Fruit fly (Drosophila melanogaster) whole organism, embryonic: ENCODE data around the gene Prosbeta2R2.

Experiments
- CG10565 ChIP-seq: fragments of 200-800 bp; sonication (Bioruptor generic); optimal IDR thresholded peaks from 3 replicates; lab custom pipeline; 2016; ENCODE audit warnings: missing biosample characterization, mild to moderate bottlenecking, missing genetic modification characterization
- CG11504 ChIP-seq: fragments of 200-800 bp; sonication (Bioruptor generic); optimal IDR thresholded peaks from 3 replicates; lab custom pipeline; 2019; ENCODE audit warnings: missing biosample characterization, mild to moderate bottlenecking, missing genetic modification characterization, moderate library complexity
- CG11696 ChIP-seq: fragments of 200-800 bp; sonication (Bioruptor generic); IDR thresholded peaks from 2 replicates; pipeline ENCODE4 v1.3.6; 2022; ENCODE audit warnings: missing biosample characterization, missing genetic modification characterization
- CG12155 ChIP-seq: fragments of 200-800 bp; sonication (Bioruptor generic); optimal IDR thresholded peaks from 3 replicates; lab custom pipeline; 2016; ENCODE audit warnings: missing biosample characterization, missing genetic modification characterization
- CG12219 ChIP-seq: fragments of 200-800 bp; sonication (Bioruptor generic); optimal IDR thresholded peaks from 3 replicates; lab custom pipeline; 2018; ENCODE audit warnings: missing biosample characterization, mild to moderate bottlenecking, missing genetic modification characterization
- CG12659 ChIP-seq: fragments of 200-800 bp; sonication (Bioruptor generic); optimal IDR thresholded peaks from 3 replicates; lab custom pipeline; 2017; ENCODE audit warnings: mild to moderate bottlenecking, missing biosample characterization, missing genetic modification reagents, missing genetic modification characterization
- CG13424 ChIP-seq: fragments of 200-800 bp; sonication (Bioruptor generic); optimal IDR thresholded peaks from 2 replicates; lab custom pipeline; 2019; ENCODE audit warnings: missing biosample characterization, mild to moderate bottlenecking, missing genetic modification characterization, moderate library complexity
- CG14710 ChIP-seq: fragments of 200-800 bp; sonication (Bioruptor generic); optimal IDR thresholded peaks from 3 replicates; lab custom pipeline; 2019; ENCODE audit warnings: missing biosample characterization, mild to moderate bottlenecking, missing genetic modification characterization, moderate library complexity
- CG17568 ChIP-seq: fragments of 200-800 bp; sonication (Bioruptor generic); optimal IDR thresholded peaks from 2 replicates; lab custom pipeline; 2018; ENCODE audit warnings: missing biosample characterization, mild to moderate bottlenecking, missing genetic modification characterization, moderate library complexity
- CG18619 ChIP-seq: fragments of 200-800 bp; sonication (Bioruptor generic); optimal IDR thresholded peaks from 3 replicates; lab custom pipeline; 2017; ENCODE audit warnings: missing biosample characterization, mild to moderate bottlenecking, missing genetic modification characterization
- CG2678 ChIP-seq: fragments of 200-800 bp; sonication (Bioruptor generic); optimal IDR thresholded peaks from 3 replicates; lab custom pipeline; 2019; ENCODE audit warnings: missing biosample characterization, mild to moderate bottlenecking, missing genetic modification characterization, moderate library complexity
- CG32532 ChIP-seq: fragments of 200-800 bp; sonication (Bioruptor generic); IDR thresholded peaks from 2 replicates; pipeline ENCODE4 v1.3.6; 2022; ENCODE audit warnings: missing biosample characterization, missing genetic modification characterization
- CG33557 ChIP-seq: fragments of 200-800 bp; sonication (Bioruptor generic); optimal IDR thresholded peaks from 2 replicates; lab custom pipeline; 2019; ENCODE audit warnings: missing biosample characterization, mild to moderate bottlenecking, missing genetic modification characterization, moderate library complexity
- CG3847 ChIP-seq: fragments of 200-800 bp; sonication (Bioruptor generic); IDR thresholded peaks from 2 replicates; pipeline ENCODE4 v1.3.6; 2022; ENCODE audit warnings: missing biosample characterization, missing genetic modification characterization
- CG3995 ChIP-seq: fragments of 200-800 bp; sonication (Bioruptor generic); optimal IDR thresholded peaks from 3 replicates; lab custom pipeline; 2016; ENCODE audit warnings: missing biosample characterization, missing genetic modification characterization
- CG42726 ChIP-seq: fragments of 200-800 bp; sonication (Bioruptor generic); IDR thresholded peaks from 2 replicates; pipeline ENCODE4 v1.3.6; 2022; ENCODE audit warnings: missing biosample characterization, missing genetic modification characterization; ENCODE audit not compliant: partially characterized antibody
- CG4424 ChIP-seq: fragments of 200-800 bp; sonication (Bioruptor generic); optimal IDR thresholded peaks from 3 replicates; lab custom pipeline; 2016; ENCODE audit warnings: missing biosample characterization, missing genetic modification characterization
- CG5245 ChIP-seq: fragments of 200-800 bp; sonication (Bioruptor generic); optimal IDR thresholded peaks from 3 replicates; lab custom pipeline; 2016; ENCODE audit warnings: missing biosample characterization, missing genetic modification characterization
- CG6854 ChIP-seq: fragments of 200-800 bp; sonication (Bioruptor generic); optimal IDR thresholded peaks from 3 replicates; lab custom pipeline; 2017; ENCODE audit warnings: missing biosample characterization, mild to moderate bottlenecking, missing genetic modification characterization
- CG7372 ChIP-seq: fragments of 200-800 bp; sonication (Bioruptor generic); IDR thresholded peaks from 2 replicates; pipeline ENCODE4 v1.3.6; 2022; ENCODE audit warnings: missing biosample characterization, missing genetic modification characterization
- CG7556 ChIP-seq: fragments of 200-800 bp; sonication (Bioruptor generic); optimal IDR thresholded peaks from 2 replicates; lab custom pipeline; 2017; ENCODE audit warnings: missing biosample characterization, mild to moderate bottlenecking, missing genetic modification characterization
- CHES-1-like ChIP-seq: fragments of 200-800 bp; sonication (Bioruptor generic); optimal IDR thresholded peaks from 2 replicates; lab custom pipeline; 2016; ENCODE audit warnings: missing biosample characterization, missing genetic modification characterization
- Dll ChIP-seq: fragments of 200-800 bp; sonication (Bioruptor generic); IDR thresholded peaks from 4 replicates; pipeline ENCODE4 v1.3.6; 2022; ENCODE audit warnings: missing biosample characterization, missing genetic modification characterization; ENCODE audit not compliant: partially characterized antibody
- Elba2 ChIP-seq: fragments of 200-800 bp; sonication (Bioruptor generic); optimal IDR thresholded peaks from 3 replicates; lab custom pipeline; 2016; ENCODE audit warnings: missing biosample characterization, missing genetic modification characterization
- Fer3 ChIP-seq: fragments of 200-800 bp; sonication (Bioruptor generic); optimal IDR thresholded peaks from 2 replicates; lab custom pipeline; 2018; ENCODE audit warnings: missing biosample characterization, mild to moderate bottlenecking, missing genetic modification characterization, moderate library complexity
- HmgZ ChIP-seq: fragments of 200-800 bp; sonication (Bioruptor generic); optimal IDR thresholded peaks from 2 replicates; lab custom pipeline; 2018; ENCODE audit warnings: missing biosample characterization, mild to moderate bottlenecking, missing genetic modification characterization
- Nf-YC ChIP-seq: fragments of 200-800 bp; optimal IDR thresholded peaks from 3 replicates; lab custom pipeline; 2019; ENCODE audit warnings: missing biosample characterization, mild to moderate bottlenecking, missing genetic modification characterization, moderate library complexity
- Opbp ChIP-seq: fragments of 200-800 bp; sonication (Bioruptor generic); IDR thresholded peaks from 3 replicates; pipeline ENCODE4 v1.3.6; 2022; ENCODE audit warnings: missing biosample characterization, missing genetic modification characterization; ENCODE audit not compliant: partially characterized antibody
- Rfx ChIP-seq: fragments of 200-800 bp; sonication (Bioruptor generic); IDR thresholded peaks from 2 replicates; pipeline ENCODE4 v1.3.6; 2022; ENCODE audit warnings: missing biosample characterization, missing genetic modification characterization
- Sin3A ChIP-seq: fragments of >200 bp; optimal IDR thresholded peaks from 2 replicates; lab custom pipeline; 2018
- Sry-β ChIP-seq: fragments of 200-800 bp; sonication (Bioruptor generic); optimal IDR thresholded peaks from 2 replicates; lab custom pipeline; 2018; ENCODE audit warnings: missing biosample characterization, mild to moderate bottlenecking, missing genetic modification characterization, moderate library complexity
- bbx ChIP-seq: fragments of 200-800 bp; sonication (Bioruptor generic); IDR thresholded peaks from 2 replicates; pipeline ENCODE4 v1.3.6; 2022; ENCODE audit warnings: missing biosample characterization, missing genetic modification characterization; ENCODE audit not compliant: partially characterized antibody
- crp ChIP-seq, 2 experiments: fragments of 200-800 bp; sonication (Bioruptor generic); optimal IDR thresholded peaks; 2 replicates in 1 of 2; 3 replicates in 1 of 2; lab custom pipeline; 2017; ENCODE audit warnings: missing biosample characterization in 2 of 2, missing genetic modification characterization in 2 of 2, mild to moderate bottlenecking in 1 of 2, moderate library complexity in 1 of 2
- da ChIP-seq: fragments of 200-800 bp; sonication (Bioruptor generic); optimal IDR thresholded peaks from 2 replicates; lab custom pipeline; 2016; ENCODE audit warnings: missing biosample characterization, missing genetic modification characterization
- dmrt99B ChIP-seq: fragments of 200-800 bp; sonication (Bioruptor generic); optimal IDR thresholded peaks from 2 replicates; lab custom pipeline; 2018; ENCODE audit warnings: missing biosample characterization, mild to moderate bottlenecking, missing genetic modification characterization, moderate library complexity
- ems ChIP-seq: fragments of 200-800 bp; sonication (Bioruptor generic); optimal IDR thresholded peaks from 3 replicates; lab custom pipeline; 2016; ENCODE audit warnings: missing biosample characterization, missing genetic modification characterization
- exex ChIP-seq: fragments of 200-800 bp; sonication (Bioruptor generic); optimal IDR thresholded peaks from 4 replicates; lab custom pipeline; 2018; ENCODE audit warnings: missing biosample characterization, mild to moderate bottlenecking, missing genetic modification characterization, moderate library complexity
- gcm ChIP-seq: fragments of 200-800 bp; sonication (Bioruptor generic); optimal IDR thresholded peaks from 2 replicates; lab custom pipeline; 2019; ENCODE audit warnings: missing biosample characterization, mild to moderate bottlenecking, missing genetic modification characterization, moderate library complexity
- grn ChIP-seq: fragments of 200-800 bp; sonication (Bioruptor generic); optimal IDR thresholded peaks from 3 replicates; lab custom pipeline; 2017; ENCODE audit warnings: missing biosample characterization, missing genetic modification characterization
- gsb-n ChIP-seq: fragments of 200-800 bp; sonication (Bioruptor generic); optimal IDR thresholded peaks from 3 replicates; lab custom pipeline; 2018; ENCODE audit warnings: missing biosample characterization, mild to moderate bottlenecking, missing genetic modification characterization
- her ChIP-seq: fragments of 200-800 bp; sonication (Bioruptor generic); optimal IDR thresholded peaks from 2 replicates; lab custom pipeline; 2016; ENCODE audit warnings: missing biosample characterization, missing genetic modification characterization
- ind ChIP-seq: fragments of 200-800 bp; sonication (Bioruptor generic); optimal IDR thresholded peaks from 3 replicates; lab custom pipeline; 2016; ENCODE audit warnings: missing biosample characterization, missing genetic modification characterization
- lov ChIP-seq, 2 experiments: fragments of 200-800 bp in 1 of 2; fragments of >200 bp in 1 of 2; sonication (Bioruptor generic) in 1 of 2; IDR thresholded peaks in 1 of 2; optimal IDR thresholded peaks in 1 of 2; 2 replicates in 1 of 2; 3 replicates in 1 of 2; pipeline versions ENCODE4 v1.3.6 to Lab custom; 2017 to 2022; ENCODE audit warnings: missing biosample characterization in 1 of 2, missing genetic modification characterization in 1 of 2
- luna ChIP-seq: fragments of 200-800 bp; sonication (Bioruptor generic); optimal IDR thresholded peaks from 2 replicates; lab custom pipeline; 2016; ENCODE audit warnings: missing biosample characterization, missing genetic modification characterization
- mirr ChIP-seq: fragments of 200-800 bp; sonication (Bioruptor generic); optimal IDR thresholded peaks from 3 replicates; lab custom pipeline; 2018; ENCODE audit warnings: missing biosample characterization, mild to moderate bottlenecking, missing genetic modification characterization
- nom ChIP-seq: fragments of 200-800 bp; sonication (Bioruptor generic); optimal IDR thresholded peaks from 2 replicates; lab custom pipeline; 2017; ENCODE audit warnings: missing biosample characterization, missing genetic modification characterization, mild to moderate bottlenecking, moderate library complexity, missing genetic modification reagents
- phol ChIP-seq: fragments of 200-800 bp; sonication (Bioruptor generic); optimal IDR thresholded peaks from 3 replicates; lab custom pipeline; 2018; ENCODE audit warnings: missing biosample characterization, mild to moderate bottlenecking, missing genetic modification characterization, moderate library complexity

Gene Prosbeta2R2

DNA sequence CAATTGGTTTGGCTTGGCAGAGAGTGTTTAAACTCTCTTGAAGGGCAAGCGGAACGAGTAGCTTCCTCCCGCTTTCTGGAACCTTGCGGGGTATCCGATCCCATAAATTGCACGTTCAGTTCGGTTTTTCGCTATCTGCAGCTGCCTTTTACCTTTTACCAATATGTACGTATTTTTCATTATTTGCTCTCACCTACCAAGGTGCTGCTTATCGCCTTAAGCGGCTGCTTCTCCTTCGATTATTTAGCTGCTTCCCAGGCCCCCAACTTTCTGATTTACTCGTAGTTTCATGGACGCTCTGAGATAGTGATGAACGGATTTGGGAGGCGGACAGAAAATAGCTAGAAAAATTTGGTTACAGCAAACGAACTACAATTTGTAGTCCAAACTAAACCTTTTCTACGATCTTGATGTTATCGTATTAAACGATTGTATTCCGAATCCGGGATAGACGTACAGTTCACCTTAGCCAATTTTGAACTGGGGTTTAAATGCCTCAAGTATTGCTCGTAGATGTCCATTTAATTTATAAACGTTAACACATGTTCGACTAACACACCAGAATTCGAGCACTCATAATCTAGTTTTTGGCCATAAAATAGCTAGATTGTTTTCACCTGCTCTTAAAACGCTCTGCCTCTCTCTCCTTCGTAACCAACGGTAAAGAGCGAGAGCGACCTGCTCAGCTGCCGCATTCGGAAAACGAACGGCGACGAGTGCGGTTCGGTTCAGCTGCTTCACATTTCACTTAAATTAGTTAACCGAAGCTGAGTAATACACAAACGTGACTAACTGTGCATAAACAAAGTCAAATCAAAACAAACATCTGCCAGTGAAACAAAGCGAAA is 45.1 kb upstream of the Prosbeta2R2 start:
- TF ChIP-seq CG33557 (peak; percentile 37), exex (tag; lab: Kevin White, UChicago) (peak; percentile 5), crp (GFP tag; optimal IDR thresholded peaks at IDR 0.05; lab: Kevin White, UChicago) (peak in 1 of 2 experiments; percentile 16), mirr (GFP tag; lab: Kevin White, UChicago) (peak; percentile 33), her (GFP tag; lab: Kevin White, UChicago) (peak; percentile 37), CG3847 (0 out of 2 replicates have a peak, but pooled peaks have one; percentile 27), luna (GFP tag; lab: Kevin White, UChicago) (no peak), grn (GFP tag; lab: Kevin White, UChicago) (peak; percentile 23), CG10565 (GFP tag; lab: Kevin White, UChicago) (no peak), da (GFP tag; lab: Kevin White, UChicago) (no peak), Dll (0 out of 4 replicates have a peak, but pooled peaks have one; percentile 8), Rfx (GFP tag; lab: Robert Waterston, UW) (peak; percentile 49; the same call in 1 of the 2 replicates), CG5245 (no peak), CG3995 (GFP tag; lab: Kevin White, UChicago) (peak; percentile 2), HmgZ (tag; lab: Kevin White, UChicago) (peak; percentile 44), Fer3 (peak; percentile 20), nom (GFP tag; lab: Kevin White, UChicago) (peak; percentile 30), Sin3A (lab: Kevin White, UChicago) (no peak), ems (GFP tag; lab: Kevin White, UChicago) (no peak), CG12659 (peak; percentile 45), CG32532 (GFP tag; lab: Robert Waterston, UW) (peak; percentile 33; the same call in 1 of the 2 replicates), CG12155 (GFP tag; lab: Kevin White, UChicago) (peak; percentile 49), Opbp (GFP tag; lab: Robert Waterston, UW) (0 out of 3 replicates have a peak, but pooled peaks have one; percentile 37), CG4424 (GFP tag; lab: Kevin White, UChicago) (peak; percentile 28), CG6854 (peak; percentile 33), CG17568 (GFP tag; lab: Kevin White, UChicago) (peak; percentile 40), CG11504 (tag; lab: Kevin White, UChicago) (peak; percentile 63), ind (GFP tag; lab: Kevin White, UChicago) (peak; percentile 13), CG13424 (peak; percentile 61), phol (tag; lab: Kevin White, UChicago) (peak; percentile 26), CG7372 (GFP tag; lab: Robert Waterston, UW) (no peak), gcm (GFP tag; lab: Kevin White, UChicago) (no peak), CG42726 (GFP tag; lab: Robert Waterston, UW) (0 out of 2 replicates have a peak, but pooled peaks have one; percentile 29), Elba2 (no peak), bbx (GFP tag; lab: Robert Waterston, UW) (peak; percentile 61; the same call in 1 of the 2 replicates), dmrt99B (tag; lab: Kevin White, UChicago) (peak; percentile 54), CG14710 (tag; lab: Kevin White, UChicago) (peak; percentile 32), CG12219 (GFP tag; lab: Kevin White, UChicago) (peak; percentile 42), CHES-1-like (GFP tag; lab: Kevin White, UChicago) (peak; percentile 31), CG7556 (GFP tag; lab: Kevin White, UChicago) (peak; percentile 73), lov (optimal IDR thresholded peaks at IDR 0.05; lab: Kevin White, UChicago) (no peak), lov (GFP tag; IDR thresholded peaks at IDR 0.05; lab: Robert Waterston, UW) (no peak), Nf-YC (peak; percentile 61), CG2678 (tag; lab: Kevin White, UChicago) (peak; percentile 74), gsb-n (tag; lab: Kevin White, UChicago) (no peak), CG18619 (peak; percentile 38), Sry-β (GFP tag; lab: Kevin White, UChicago) (peak; percentile 99), CG11696 (GFP tag; lab: Robert Waterston, UW) (no peak)
